Fruit fly (Drosophila melanogaster) whole organism, embryonic: ENCODE measurements around the gene CG11791.

Source experiments
- ATbp ChIP-seq: fragments of 200-800 bp; sonication (Bioruptor generic); optimal IDR thresholded peaks from 2 replicates; lab custom pipeline; 2017; ENCODE audit warnings: missing biosample characterization, mild to moderate bottlenecking, missing genetic modification characterization, missing genetic modification reagents
- Atf6 ChIP-seq: fragments of 200-800 bp; sonication (Bioruptor generic); IDR thresholded peaks from 2 replicates; pipeline ENCODE4 v1.3.6; 2022; ENCODE audit warnings: missing biosample characterization, missing genetic modification characterization
- Bdp1 ChIP-seq: fragments of 200-800 bp; sonication (Bioruptor generic); optimal IDR thresholded peaks from 3 replicates; lab custom pipeline; 2016; ENCODE audit warnings: missing biosample characterization, missing genetic modification characterization
- CG10147 ChIP-seq: fragments of 200-800 bp; sonication (Bioruptor generic); optimal IDR thresholded peaks from 2 replicates; lab custom pipeline; 2019; ENCODE audit warnings: missing biosample characterization, mild to moderate bottlenecking, missing genetic modification characterization, moderate library complexity
- CG10543 ChIP-seq: fragments of 200-800 bp; sonication (Bioruptor generic); optimal IDR thresholded peaks from 3 replicates; lab custom pipeline; 2017; ENCODE audit warnings: missing biosample characterization, mild to moderate bottlenecking, missing genetic modification characterization, moderate library complexity
- CG11247 ChIP-seq: fragments of 200-800 bp; sonication (Bioruptor generic); IDR thresholded peaks from 2 replicates; pipeline ENCODE4 v1.3.6; 2022; ENCODE audit warnings: missing biosample characterization, missing genetic modification characterization
- CG11504 ChIP-seq: fragments of 200-800 bp; sonication (Bioruptor generic); optimal IDR thresholded peaks from 3 replicates; lab custom pipeline; 2019; ENCODE audit warnings: missing biosample characterization, mild to moderate bottlenecking, missing genetic modification characterization, moderate library complexity
- CG13287 ChIP-seq: fragments of 200-800 bp; sonication (Bioruptor generic); IDR thresholded peaks from 2 replicates; pipeline ENCODE4 v1.3.6; 2022; ENCODE audit warnings: missing biosample characterization, missing genetic modification characterization; ENCODE audit not compliant: partially characterized antibody
- CG14441 ChIP-seq: fragments of 200-800 bp; sonication (Bioruptor generic); IDR thresholded peaks from 2 replicates; pipeline ENCODE4 v1.3.6; 2022; ENCODE audit warnings: missing biosample characterization, missing genetic modification characterization
- CG1602 ChIP-seq: fragments of 200-800 bp; sonication (Bioruptor generic); optimal IDR thresholded peaks from 3 replicates; lab custom pipeline; 2016; ENCODE audit warnings: missing biosample characterization, missing genetic modification characterization
- CG16863 ChIP-seq: fragments of 200-800 bp; sonication (Bioruptor generic); optimal IDR thresholded peaks from 3 replicates; lab custom pipeline; 2016; ENCODE audit warnings: missing biosample characterization, missing genetic modification characterization
- CG17361 ChIP-seq: fragments of 200-800 bp; sonication (Bioruptor generic); IDR thresholded peaks from 3 replicates; pipeline ENCODE4 v1.3.6; 2022; ENCODE audit warnings: missing biosample characterization, missing genetic modification characterization
- CG18619 ChIP-seq: fragments of 200-800 bp; sonication (Bioruptor generic); optimal IDR thresholded peaks from 3 replicates; lab custom pipeline; 2017; ENCODE audit warnings: missing biosample characterization, mild to moderate bottlenecking, missing genetic modification characterization
- CG2889 ChIP-seq: fragments of 200-800 bp; sonication (Bioruptor generic); IDR thresholded peaks from 3 replicates; pipeline ENCODE4 v1.3.6; 2022; ENCODE audit warnings: missing biosample characterization, missing genetic modification characterization
- CG30403 ChIP-seq: fragments of 200-800 bp; sonication (Bioruptor generic); optimal IDR thresholded peaks from 3 replicates; lab custom pipeline; 2016; ENCODE audit warnings: missing biosample characterization, missing genetic modification characterization
- CG3065 ChIP-seq: fragments of 200-800 bp; sonication (Bioruptor generic); optimal IDR thresholded peaks from 2 replicates; lab custom pipeline; 2016; ENCODE audit warnings: missing biosample characterization, missing genetic modification characterization
- CG4328 ChIP-seq: fragments of 200-800 bp; sonication (Bioruptor generic); optimal IDR thresholded peaks from 3 replicates; lab custom pipeline; 2017; ENCODE audit warnings: missing biosample characterization, missing genetic modification reagents, missing genetic modification characterization
- CG4404 ChIP-seq: fragments of 200-800 bp; sonication (Bioruptor generic); IDR thresholded peaks from 2 replicates; pipeline ENCODE4 v1.3.6; 2022; ENCODE audit warnings: missing biosample characterization, missing genetic modification characterization
- CG4617 ChIP-seq: fragments of 200-800 bp; sonication (Bioruptor generic); optimal IDR thresholded peaks from 3 replicates; lab custom pipeline; 2016; ENCODE audit warnings: missing biosample characterization, missing genetic modification characterization, borderline replicate concordance
- CG4854 ChIP-seq: fragments of 200-800 bp; sonication (Bioruptor generic); optimal IDR thresholded peaks from 2 replicates; lab custom pipeline; 2016; ENCODE audit warnings: missing biosample characterization, missing genetic modification characterization, inconsistent platforms
- CG5245 ChIP-seq: fragments of 200-800 bp; sonication (Bioruptor generic); optimal IDR thresholded peaks from 3 replicates; lab custom pipeline; 2016; ENCODE audit warnings: missing biosample characterization, missing genetic modification characterization
- CG7271 ChIP-seq: fragments of 200-800 bp; sonication (Bioruptor generic); optimal IDR thresholded peaks from 2 replicates; lab custom pipeline; 2018; ENCODE audit warnings: missing biosample characterization, mild to moderate bottlenecking, missing genetic modification characterization, moderate library complexity
- Ets97D ChIP-seq: fragments of 200-800 bp; sonication (Bioruptor generic); optimal IDR thresholded peaks from 3 replicates; lab custom pipeline; 2016; ENCODE audit warnings: missing biosample characterization, missing genetic modification characterization
- Gsc ChIP-seq: fragments of 200-800 bp; sonication (Bioruptor generic); IDR thresholded peaks from 2 replicates; pipeline ENCODE4 v1.3.6; 2022; ENCODE audit warnings: missing biosample characterization, missing genetic modification characterization
- Gug ChIP-seq: fragments of 200-800 bp; sonication (Bioruptor generic); IDR thresholded peaks from 4 replicates; pipeline ENCODE4 v1.3.6; 2022; ENCODE audit warnings: missing biosample characterization, missing genetic modification characterization
- HHEX ChIP-seq: fragments of 200-800 bp; sonication (Bioruptor generic); optimal IDR thresholded peaks from 3 replicates; lab custom pipeline; 2017; ENCODE audit warnings: missing biosample characterization, mild to moderate bottlenecking, missing genetic modification characterization, missing genetic modification reagents
- Hand ChIP-seq: fragments of 200-800 bp; sonication (Bioruptor generic); optimal IDR thresholded peaks from 2 replicates; lab custom pipeline; 2017; ENCODE audit warnings: mild to moderate bottlenecking, missing biosample characterization, missing genetic modification reagents, missing genetic modification characterization
- Hey ChIP-seq: fragments of 200-800 bp; sonication (Bioruptor generic); optimal IDR thresholded peaks from 3 replicates; lab custom pipeline; 2018; ENCODE audit warnings: missing biosample characterization, mild to moderate bottlenecking, missing genetic modification characterization
- Hr51 ChIP-seq, 2 experiments: fragments of 200-800 bp; sonication (Bioruptor generic); optimal IDR thresholded peaks; 2 replicates in 1 of 2; 3 replicates in 1 of 2; lab custom pipeline; 2016 to 2018; ENCODE audit warnings: missing biosample characterization in 2 of 2, missing genetic modification characterization in 2 of 2, mild to moderate bottlenecking in 1 of 2, moderate library complexity in 1 of 2
- MBD-R2 ChIP-seq: fragments of 200-800 bp; sonication (Bioruptor generic); IDR thresholded peaks from 2 replicates; pipeline ENCODE4 v1.3.6; 2022; ENCODE audit warnings: missing biosample characterization, missing genetic modification characterization
- Max ChIP-seq: fragments of 200-800 bp; sonication (Bioruptor generic); optimal IDR thresholded peaks from 2 replicates; lab custom pipeline; 2016; ENCODE audit warnings: missing biosample characterization, mild to moderate bottlenecking, missing genetic modification characterization
- Scr ChIP-seq: fragments of 200-800 bp; sonication (Bioruptor generic); IDR thresholded peaks from 2 replicates; pipeline ENCODE4 v1.3.6; 2022; ENCODE audit warnings: missing biosample characterization, missing genetic modification characterization; ENCODE audit not compliant: partially characterized antibody
- Sin3A ChIP-seq: fragments of >200 bp; optimal IDR thresholded peaks from 2 replicates; lab custom pipeline; 2018
- Trl ChIP-seq, 3 experiments: fragments of >200 bp in 2 of 3; fragments of 200-800 bp in 1 of 3; sonication (Bioruptor generic) in 1 of 3; optimal IDR thresholded peaks; 2 replicates in 1 of 3; 3 replicates in 2 of 3; lab custom pipeline; 2016 to 2017; ENCODE audit warnings: missing biosample characterization in 1 of 3, missing genetic modification characterization in 1 of 3
- Vsx1 ChIP-seq: fragments of 200-800 bp; sonication (Bioruptor generic); optimal IDR thresholded peaks from 2 replicates; lab custom pipeline; 2017; ENCODE audit warnings: missing biosample characterization, mild to moderate bottlenecking, missing genetic modification characterization, missing genetic modification reagents
- YL-1 ChIP-seq: fragments of 200-800 bp; sonication (Bioruptor generic); optimal IDR thresholded peaks from 3 replicates; lab custom pipeline; 2017; ENCODE audit warnings: missing biosample characterization, mild to moderate bottlenecking, missing genetic modification characterization
- aop ChIP-seq: fragments of 200-800 bp; sonication (Bioruptor generic); IDR thresholded peaks from 2 replicates; pipeline ENCODE4 v1.3.6; 2022; ENCODE audit warnings: missing biosample characterization, missing genetic modification characterization
- dpn ChIP-seq, 2 experiments: fragments of 200-800 bp; sonication (Bioruptor generic); optimal IDR thresholded peaks; 3 replicates each; lab custom pipeline; 2016; ENCODE audit warnings: missing biosample characterization in 2 of 2, missing genetic modification characterization in 2 of 2
- ems ChIP-seq: fragments of 200-800 bp; sonication (Bioruptor generic); optimal IDR thresholded peaks from 3 replicates; lab custom pipeline; 2016; ENCODE audit warnings: missing biosample characterization, missing genetic modification characterization
- gem ChIP-seq: fragments of 200-800 bp; sonication (Bioruptor generic); optimal IDR thresholded peaks from 2 replicates; lab custom pipeline; 2019; ENCODE audit warnings: missing biosample characterization, mild to moderate bottlenecking, missing genetic modification characterization, moderate library complexity
- hkb ChIP-seq, 2 experiments: fragments of 200-800 bp in 1 of 2; fragments of >200 bp in 1 of 2; sonication (Bioruptor generic) in 1 of 2; IDR thresholded peaks in 1 of 2; optimal IDR thresholded peaks in 1 of 2; 2 replicates each; pipeline versions ENCODE4 v1.3.6 to Lab custom; 2017 to 2022; ENCODE audit warnings: missing biosample characterization in 1 of 2, missing genetic modification characterization in 1 of 2
- pan ChIP-seq, 4 experiments: fragments of >200 bp in 3 of 4; fragments of 200-800 bp in 1 of 4; sonication (Bioruptor generic) in 1 of 4; optimal IDR thresholded peaks in 3 of 4; IDR thresholded peaks in 1 of 4; 2 replicates each; pipeline versions ENCODE4 v1.3.6 to Lab custom; 2017 to 2022; ENCODE audit warnings: missing biosample characterization in 2 of 4, missing genetic modification characterization in 2 of 4, mixed read lengths in 1 of 4
- pnt ChIP-seq: fragments of 200-800 bp; sonication (Bioruptor generic); optimal IDR thresholded peaks from 3 replicates; lab custom pipeline; 2016; ENCODE audit warnings: missing biosample characterization, missing genetic modification characterization
- repo ChIP-seq: fragments of 200-800 bp; sonication (Bioruptor generic); optimal IDR thresholded peaks from 2 replicates; lab custom pipeline; 2016; ENCODE audit warnings: missing biosample characterization, missing genetic modification characterization
- sima ChIP-seq: fragments of 200-800 bp; sonication (Bioruptor generic); optimal IDR thresholded peaks from 2 replicates; lab custom pipeline; 2016; ENCODE audit warnings: missing biosample characterization, missing genetic modification characterization
- sob ChIP-seq: fragments of 200-800 bp; sonication (Bioruptor generic); IDR thresholded peaks from 2 replicates; pipeline ENCODE4 v1.3.6; 2022; ENCODE audit warnings: missing biosample characterization, missing genetic modification characterization
- sug ChIP-seq: fragments of 200-800 bp; optimal IDR thresholded peaks from 2 replicates; lab custom pipeline; 2019; ENCODE audit warnings: missing biosample characterization, mild to moderate bottlenecking, missing genetic modification characterization, moderate library complexity
- tgo ChIP-seq: fragments of 200-800 bp; sonication (Bioruptor generic); IDR thresholded peaks from 3 replicates; pipeline ENCODE4 v1.3.6; 2022; ENCODE audit warnings: missing biosample characterization, missing genetic modification characterization
- unc-4 ChIP-seq: fragments of 200-800 bp; sonication (Bioruptor generic); IDR thresholded peaks from 2 replicates; pipeline ENCODE4 v1.3.6; 2022; ENCODE audit warnings: missing biosample characterization, missing genetic modification characterization; ENCODE audit not compliant: partially characterized antibody

CG11791 gene

DNA sequence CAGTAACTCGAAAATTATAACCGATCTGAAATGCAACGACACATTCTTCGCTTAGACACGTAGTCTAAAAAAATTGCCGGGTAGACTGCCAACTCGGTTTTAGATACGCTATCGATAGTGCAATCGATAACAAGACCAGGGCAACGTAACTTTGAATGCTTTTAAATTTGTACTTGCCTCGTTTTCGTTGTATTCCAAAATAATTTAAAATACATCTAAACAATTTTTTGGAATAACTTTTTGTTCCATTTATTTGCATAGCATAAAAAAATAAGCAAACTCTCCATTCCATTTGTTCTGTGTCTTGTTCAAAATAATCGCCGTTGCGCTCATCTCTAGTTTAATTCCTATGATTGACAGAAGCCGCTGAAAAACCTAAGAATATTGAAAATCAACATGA, 20.2 kb downstream of the CG11791 start, which contains the start of the genes Stt3B and CG11839 (continued):
- TF ChIP-seq Vsx1 (GFP tag; lab: Kevin White, UChicago) (no peak), ems (peak; percentile 82), aop (GFP tag; lab: Robert Waterston, UW) (no peak), CG30403 (GFP tag; lab: Kevin White, UChicago) (peak; percentile 88), CG11504 (tag; lab: Kevin White, UChicago) (no peak), CG1602 (GFP tag; lab: Kevin White, UChicago) (peak; percentile 69), YL-1 (GFP tag; lab: Kevin White, UChicago) (peak; percentile 79), Bdp1 (peak; percentile 60), sug (tag; lab: Kevin White, UChicago) (peak; percentile 81), CG5245 (GFP tag; lab: Kevin White, UChicago) (peak; percentile 42), repo (GFP tag; lab: Kevin White, UChicago) (peak; percentile 49), unc-4 (GFP tag; lab: Robert Waterston, UW) (peak; percentile 97), gem (tag; lab: Kevin White, UChicago) (no peak), CG4404 (no peak; the same call in none of the 2 replicates), tgo (GFP tag; lab: Robert Waterston, UW) (no peak; the same call in 1 of the 3 replicates), CG4617 (GFP tag; lab: Kevin White, UChicago) (peak; percentile 94), Hand (GFP tag; lab: Kevin White, UChicago) (no peak), dpn (GFP tag; optimal IDR thresholded peaks at IDR 0.05; lab: Kevin White, UChicago) (peak; percentile 80 to 82), sima (GFP tag; lab: Kevin White, UChicago) (peak; percentile 10), CG10543 (no peak), CG13287 (GFP tag; lab: Robert Waterston, UW) (peak; percentile 96), CG4854 (GFP tag; lab: Kevin White, UChicago) (peak; percentile 59), CG18619 (no peak), Gug (GFP tag; lab: Robert Waterston, UW) (peak; percentile 66; the same call in 3 of the 4 replicates), hkb (optimal IDR thresholded peaks at IDR 0.05; lab: Kevin White, UChicago) (no peak), hkb (GFP tag; IDR thresholded peaks at IDR 0.05; lab: Robert Waterston, UW) (peak; percentile 67), CG2889 (GFP tag; lab: Robert Waterston, UW) (peak; percentile 17; the same call in 1 of the 3 replicates), HHEX (GFP tag; lab: Kevin White, UChicago) (no peak), CG14441 (GFP tag; lab: Robert Waterston, UW) (peak; percentile 79), Atf6 (GFP tag; lab: Robert Waterston, UW) (peak; percentile 62; the same call in 1 of the 2 replicates), Ets97D (GFP tag; lab: Kevin White, UChicago) (peak; percentile 90), CG3065 (no peak), pnt (GFP tag; lab: Kevin White, UChicago) (peak; percentile 77), Hey (tag; lab: Kevin White, UChicago) (no peak), CG17361 (GFP tag; lab: Robert Waterston, UW) (no peak; the same call in 1 of the 3 replicates), Max (GFP tag; lab: Kevin White, UChicago) (peak; percentile 77), CG4328 (GFP tag; lab: Kevin White, UChicago) (peak; percentile 41), CG7271 (tag; lab: Kevin White, UChicago) (peak; percentile 11), MBD-R2 (GFP tag; lab: Robert Waterston, UW) (peak; percentile 96), Trl (optimal IDR thresholded peaks at IDR 0.05; lab: Kevin White, UChicago) (no peak), Trl (GFP tag; optimal IDR thresholded peaks at IDR 0.05; lab: Kevin White, UChicago) (peak; percentile 84), sob (GFP tag; lab: Robert Waterston, UW) (peak; percentile 85; the same call in 1 of the 2 replicates), Hr51 (GFP tag; optimal IDR thresholded peaks at IDR 0.05; lab: Kevin White, UChicago) (peak in 1 of 2 experiments; percentile 81), Gsc (GFP tag; lab: Robert Waterston, UW) (no peak), Scr (GFP tag; lab: Robert Waterston, UW) (peak; percentile 95), ATbp (GFP tag; lab: Kevin White, UChicago) (no peak), pan (optimal IDR thresholded peaks at IDR 0.05; lab: Kevin White, UChicago) (no peak), pan (GFP tag; optimal IDR thresholded peaks at IDR 0.05 in 1 of 2, IDR thresholded peaks at IDR 0.05 in 1 of 2) (peak in 1 of 2 experiments; percentile 50), CG16863 (GFP tag; lab: Kevin White, UChicago) (peak; percentile 49), Sin3A (lab: Kevin White, UChicago) (peak; percentile 93), CG11247 (GFP tag; lab: Robert Waterston, UW) (no peak; the same call in 1 of the 2 replicates), CG10147 (GFP tag; lab: Kevin White, UChicago) (no peak)
